Fruit fly (Drosophila melanogaster) whole organism, prepupa: ENCODE data around the gene CG7879.

Experiments
- Blimp-1 ChIP-seq: fragments of 200-800 bp; sonication (Bioruptor generic); optimal IDR thresholded peaks from 3 replicates; lab custom pipeline; 2017; ENCODE audit warnings: missing biosample characterization, missing genetic modification characterization, mild to moderate bottlenecking, moderate library complexity, missing genetic modification reagents
- CG10631 ChIP-seq: fragments of 200-800 bp; sonication (Bioruptor generic); optimal IDR thresholded peaks from 2 replicates; lab custom pipeline; 2016; ENCODE audit warnings: missing biosample characterization, missing genetic modification characterization
- CG10669 ChIP-seq: fragments of 200-800 bp; sonication (Bioruptor generic); optimal IDR thresholded peaks from 3 replicates; lab custom pipeline; 2018; ENCODE audit warnings: missing biosample characterization, mild to moderate bottlenecking, missing genetic modification characterization, moderate library complexity
- CG11294 ChIP-seq: fragments of 200-800 bp; sonication (Bioruptor generic); IDR thresholded peaks from 2 replicates; pipeline ENCODE4 v1.3.6; 2022; ENCODE audit warnings: missing biosample characterization, missing genetic modification characterization
- CG11762 ChIP-seq: fragments of 200-800 bp; sonication (Bioruptor generic); optimal IDR thresholded peaks from 3 replicates; lab custom pipeline; 2016; ENCODE audit warnings: missing biosample characterization, missing genetic modification characterization; ENCODE audit not compliant: insufficient read depth
- CG11902 ChIP-seq: fragments of 200-800 bp; sonication (Bioruptor generic); optimal IDR thresholded peaks from 3 replicates; lab custom pipeline; 2016; ENCODE audit warnings: missing biosample characterization, missing genetic modification characterization
- CG15336 ChIP-seq: fragments of 200-800 bp; sonication (Bioruptor generic); IDR thresholded peaks from 2 replicates; pipeline ENCODE4 v1.3.6; 2022; ENCODE audit warnings: missing biosample characterization, missing genetic modification characterization
- CG1621 ChIP-seq: fragments of 200-800 bp; sonication (Bioruptor generic); optimal IDR thresholded peaks from 3 replicates; lab custom pipeline; 2018; ENCODE audit warnings: missing biosample characterization, mild to moderate bottlenecking, missing genetic modification characterization
- CG16779 ChIP-seq: fragments of 200-800 bp; sonication (Bioruptor generic); optimal IDR thresholded peaks from 3 replicates; lab custom pipeline; 2017; ENCODE audit warnings: missing biosample characterization, mild to moderate bottlenecking, missing genetic modification characterization
- CG3032 ChIP-seq: fragments of 200-800 bp; optimal IDR thresholded peaks from 2 replicates; lab custom pipeline; 2019; ENCODE audit warnings: missing biosample characterization, mild to moderate bottlenecking, missing genetic modification characterization, moderate library complexity
- CG31627 ChIP-seq: fragments of 200-800 bp; sonication (Bioruptor generic); optimal IDR thresholded peaks from 3 replicates; lab custom pipeline; 2016; ENCODE audit warnings: missing biosample characterization, missing genetic modification characterization
- CG32006 ChIP-seq: fragments of 200-800 bp; sonication (Bioruptor generic); optimal IDR thresholded peaks from 3 replicates; lab custom pipeline; 2017; ENCODE audit warnings: missing biosample characterization, mild to moderate bottlenecking, missing genetic modification characterization
- CG34406 ChIP-seq: fragments of 200-800 bp; sonication (Bioruptor generic); optimal IDR thresholded peaks from 3 replicates; lab custom pipeline; 2016; ENCODE audit warnings: missing biosample characterization, missing genetic modification characterization
- CG3919 ChIP-seq: fragments of 200-800 bp; sonication (Bioruptor generic); optimal IDR thresholded peaks from 3 replicates; lab custom pipeline; 2016; ENCODE audit warnings: missing biosample characterization, missing genetic modification characterization
- CG4318 ChIP-seq: fragments of 200-800 bp; sonication (Bioruptor generic); optimal IDR thresholded peaks from 3 replicates; lab custom pipeline; 2017; ENCODE audit warnings: missing biosample characterization, mild to moderate bottlenecking, missing genetic modification characterization
- CG6163 ChIP-seq: fragments of 200-800 bp; sonication (Bioruptor generic); IDR thresholded peaks from 3 replicates; pipeline ENCODE4 v1.3.6; 2022; ENCODE audit warnings: missing biosample characterization, missing genetic modification characterization
- CG6276 ChIP-seq: fragments of 200-800 bp; sonication (Bioruptor generic); optimal IDR thresholded peaks from 2 replicates; lab custom pipeline; 2017; ENCODE audit warnings: missing biosample characterization, mild to moderate bottlenecking, missing genetic modification characterization
- CG6808 ChIP-seq: fragments of 200-800 bp; sonication (Bioruptor generic); optimal IDR thresholded peaks from 3 replicates; lab custom pipeline; 2017; ENCODE audit warnings: missing biosample characterization, missing genetic modification characterization, mild to moderate bottlenecking, moderate library complexity, missing genetic modification reagents
- CG7368 ChIP-seq: fragments of 200-800 bp; sonication (Bioruptor generic); optimal IDR thresholded peaks from 3 replicates; lab custom pipeline; 2016; ENCODE audit warnings: missing biosample characterization, missing genetic modification characterization
- CG8119 ChIP-seq: fragments of 200-800 bp; sonication (Bioruptor generic); IDR thresholded peaks from 3 replicates; pipeline ENCODE4 v1.3.6; 2022; ENCODE audit warnings: missing biosample characterization, missing genetic modification characterization
- CG8319 ChIP-seq: fragments of 200-800 bp; sonication (Bioruptor generic); optimal IDR thresholded peaks from 3 replicates; lab custom pipeline; 2016; ENCODE audit warnings: missing biosample characterization, missing genetic modification characterization
- CG8632 ChIP-seq: fragments of 200-800 bp; sonication (Bioruptor generic); optimal IDR thresholded peaks from 3 replicates; lab custom pipeline; 2016; ENCODE audit warnings: missing biosample characterization, missing genetic modification characterization
- CG9139 ChIP-seq: fragments of 200-800 bp; sonication (Bioruptor generic); optimal IDR thresholded peaks from 3 replicates; lab custom pipeline; 2017; ENCODE audit warnings: missing biosample characterization, mild to moderate bottlenecking, missing genetic modification characterization
- Eip75B ChIP-seq: fragments of 200-800 bp; sonication (Bioruptor generic); optimal IDR thresholded peaks from 3 replicates; lab custom pipeline; 2016; ENCODE audit warnings: missing biosample characterization, missing genetic modification characterization
- Eip78C ChIP-seq: fragments of 200-800 bp; sonication (Bioruptor generic); peaks from one replicate; lab custom pipeline; 2016; ENCODE audit warnings: missing biosample characterization, missing genetic modification characterization
- Ets21C ChIP-seq: fragments of 200-800 bp; sonication (Bioruptor generic); optimal IDR thresholded peaks from 3 replicates; lab custom pipeline; 2016; ENCODE audit warnings: missing biosample characterization, missing genetic modification characterization
- Gug ChIP-seq: fragments of 200-800 bp; sonication (Bioruptor generic); IDR thresholded peaks from 2 replicates; pipeline ENCODE4 v1.3.6; 2022; ENCODE audit warnings: missing biosample characterization, missing genetic modification characterization
- Hr39 ChIP-seq: fragments of 200-800 bp; sonication (Bioruptor generic); optimal IDR thresholded peaks from 2 replicates; lab custom pipeline; 2016; ENCODE audit warnings: missing biosample characterization, missing genetic modification characterization
- Hr4 ChIP-seq: fragments of 200-800 bp; sonication (Bioruptor generic); optimal IDR thresholded peaks from 3 replicates; lab custom pipeline; 2016; ENCODE audit warnings: missing biosample characterization, missing genetic modification characterization
- Lpt ChIP-seq: fragments of 200-800 bp; sonication (Bioruptor generic); optimal IDR thresholded peaks from 3 replicates; lab custom pipeline; 2016; ENCODE audit warnings: missing biosample characterization, missing genetic modification characterization
- Met ChIP-seq: fragments of 200-800 bp; sonication (Bioruptor generic); optimal IDR thresholded peaks from 3 replicates; lab custom pipeline; 2016; ENCODE audit warnings: missing biosample characterization, missing genetic modification characterization
- OdsH ChIP-seq: fragments of 200-800 bp; sonication (Bioruptor generic); optimal IDR thresholded peaks from 3 replicates; lab custom pipeline; 2016; ENCODE audit warnings: missing biosample characterization, missing genetic modification characterization
- Smox ChIP-seq: fragments of 200-800 bp; sonication (Bioruptor generic); optimal IDR thresholded peaks from 3 replicates; lab custom pipeline; 2016; ENCODE audit warnings: missing biosample characterization, missing genetic modification characterization
- Sox102F ChIP-seq: fragments of 200-800 bp; sonication (Bioruptor generic); optimal IDR thresholded peaks from 2 replicates; lab custom pipeline; 2016; ENCODE audit warnings: missing biosample characterization, mild to moderate bottlenecking, missing genetic modification characterization
- Sox14 ChIP-seq: fragments of 200-800 bp; sonication (Bioruptor generic); optimal IDR thresholded peaks from 3 replicates; lab custom pipeline; 2016; ENCODE audit warnings: missing biosample characterization, missing genetic modification characterization
- Sox15 ChIP-seq: fragments of 200-800 bp; sonication (Bioruptor generic); optimal IDR thresholded peaks from 3 replicates; lab custom pipeline; 2016; ENCODE audit warnings: missing biosample characterization, missing genetic modification characterization
- achi ChIP-seq: fragments of 200-800 bp; sonication (Bioruptor generic); optimal IDR thresholded peaks from 3 replicates; lab custom pipeline; 2016; ENCODE audit warnings: missing biosample characterization, missing genetic modification characterization
- cyc ChIP-seq: fragments of 200-800 bp; sonication (Bioruptor generic); optimal IDR thresholded peaks from 3 replicates; lab custom pipeline; 2016; ENCODE audit warnings: missing biosample characterization, missing genetic modification characterization
- dac ChIP-seq: fragments of 200-800 bp; sonication (Bioruptor generic); optimal IDR thresholded peaks from 2 replicates; lab custom pipeline; 2017; ENCODE audit warnings: missing biosample characterization, mild to moderate bottlenecking, missing genetic modification characterization
- dsx ChIP-seq: fragments of 200-800 bp; optimal IDR thresholded peaks from 3 replicates; lab custom pipeline; 2019; ENCODE audit warnings: missing biosample characterization, mild to moderate bottlenecking, missing genetic modification characterization, moderate library complexity; ENCODE audit not compliant: poor library complexity, severe bottlenecking
- eg ChIP-seq: fragments of 200-800 bp; sonication (Bioruptor generic); IDR thresholded peaks from 3 replicates; pipeline ENCODE4 v1.3.6; 2022; ENCODE audit warnings: missing biosample characterization, missing genetic modification characterization
- fd59A ChIP-seq: fragments of 200-800 bp; sonication (Bioruptor generic); optimal IDR thresholded peaks from 2 replicates; lab custom pipeline; 2017; ENCODE audit warnings: missing biosample characterization, mild to moderate bottlenecking, missing genetic modification characterization, missing genetic modification reagents
- fd85E ChIP-seq: fragments of 200-800 bp; sonication (Bioruptor generic); optimal IDR thresholded peaks from 3 replicates; lab custom pipeline; 2016; ENCODE audit warnings: missing biosample characterization, missing genetic modification characterization
- lz ChIP-seq: fragments of 200-800 bp; sonication (Bioruptor generic); optimal IDR thresholded peaks from 3 replicates; lab custom pipeline; 2016; ENCODE audit warnings: missing biosample characterization, missing genetic modification characterization
- net ChIP-seq: fragments of 200-800 bp; sonication (Bioruptor generic); optimal IDR thresholded peaks from 3 replicates; lab custom pipeline; 2016; ENCODE audit warnings: missing biosample characterization, missing genetic modification characterization
- pdm3 ChIP-seq: fragments of 200-800 bp; sonication (Bioruptor generic); optimal IDR thresholded peaks from 3 replicates; lab custom pipeline; 2016; ENCODE audit warnings: missing biosample characterization, missing genetic modification characterization
- salr ChIP-seq, 2 experiments: fragments of 200-800 bp; sonication (Bioruptor generic); optimal IDR thresholded peaks; 3 replicates each; lab custom pipeline; 2016 to 2018; ENCODE audit warnings: missing biosample characterization in 2 of 2, missing genetic modification characterization in 2 of 2, mild to moderate bottlenecking in 1 of 2
- ss ChIP-seq, 2 experiments: fragments of 200-800 bp; sonication (Bioruptor generic); optimal IDR thresholded peaks; 2 replicates in 1 of 2; 3 replicates in 1 of 2; lab custom pipeline; 2017 to 2018; ENCODE audit warnings: mild to moderate bottlenecking in 2 of 2, missing biosample characterization in 2 of 2, missing genetic modification characterization in 2 of 2, moderate library complexity in 1 of 2
- svp ChIP-seq: fragments of 200-800 bp; sonication (Bioruptor generic); peaks from one replicate; lab custom pipeline; 2016; ENCODE audit warnings: missing biosample characterization, missing genetic modification characterization
- vri ChIP-seq: fragments of 200-800 bp; sonication (Bioruptor generic); optimal IDR thresholded peaks from 3 replicates; lab custom pipeline; 2016; ENCODE audit warnings: missing biosample characterization, mild to moderate bottlenecking, missing genetic modification characterization

Gene CG7879

DNA sequence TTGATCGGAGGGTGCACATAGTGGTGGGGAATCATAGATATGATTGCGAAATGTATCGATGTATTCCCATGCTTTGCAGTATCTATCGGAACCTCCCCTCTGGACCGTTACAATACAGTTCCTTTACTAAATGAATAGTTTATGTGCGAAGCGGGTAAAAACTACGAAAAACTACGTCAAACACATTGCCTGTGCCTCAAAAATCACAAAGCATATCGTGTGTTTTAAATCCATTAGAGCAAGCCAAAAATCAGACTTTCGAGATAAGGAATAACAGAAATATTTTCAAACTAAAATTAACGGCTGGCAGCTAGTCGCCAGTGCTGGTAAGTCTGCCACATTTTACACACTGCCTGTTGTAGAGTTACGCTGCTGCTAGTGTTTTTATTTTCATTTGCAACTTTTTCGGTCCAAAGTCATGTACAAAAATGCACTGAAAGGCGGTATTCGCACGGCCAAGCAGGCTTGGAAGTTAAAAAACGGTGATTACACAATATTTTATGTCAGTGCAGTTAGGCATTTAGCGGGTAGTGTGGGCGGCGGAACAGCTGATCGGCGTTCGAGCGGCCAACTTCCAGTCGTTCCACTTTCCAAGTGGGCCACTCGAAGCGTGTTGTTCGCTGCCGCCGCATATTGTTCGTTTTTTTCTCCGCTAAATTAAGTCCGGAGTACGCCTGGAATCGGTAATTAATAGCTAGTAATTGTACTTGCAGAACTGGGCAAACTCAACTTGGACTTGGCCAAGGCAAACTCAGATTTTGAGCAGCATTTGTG lies 50.9 kb downstream of the CG7879 start:
- peak; percentile 6 for TF ChIP-seq CG6276 (GFP tag; lab: Kevin White, UChicago)
- TF ChIP-seq Met (GFP tag; lab: Kevin White, UChicago) = peak; percentile 79
- TF ChIP-seq fd59A (GFP tag; lab: Kevin White, UChicago) = peak; percentile 21
- TF ChIP-seq svp (GFP tag; lab: Kevin White, UChicago) = peak; percentile 82
- peak; percentile 80 for TF ChIP-seq CG31627 (GFP tag; lab: Kevin White, UChicago)
- peak; percentile 45 for TF ChIP-seq CG9139 (GFP tag; lab: Kevin White, UChicago)
- TF ChIP-seq Gug = peak; percentile 74
- peak; percentile 79 for TF ChIP-seq Sox102F (GFP tag; lab: Kevin White, UChicago)
- TF ChIP-seq vri (GFP tag; lab: Kevin White, UChicago) = peak; percentile 64
- TF ChIP-seq CG11902 (GFP tag; lab: Kevin White, UChicago) = peak; percentile 42
- TF ChIP-seq Sox14 (GFP tag; lab: Kevin White, UChicago) = peak; percentile 60
- TF ChIP-seq pdm3 (GFP tag; lab: Kevin White, UChicago) = no peak
- peak; percentile 49 for TF ChIP-seq CG1621 (tag; lab: Kevin White, UChicago)
- TF ChIP-seq CG7368 = peak; percentile 74
- peak; percentile 81 for TF ChIP-seq eg
- TF ChIP-seq net = peak; percentile 81
- peak; percentile 50 for TF ChIP-seq CG10669 (GFP tag; lab: Kevin White, UChicago)
- TF ChIP-seq salr (GFP tag; optimal IDR thresholded peaks at IDR 0.05; lab: Kevin White, UChicago) = peak; percentile 42 to 47
- no peak for TF ChIP-seq dsx (GFP tag; lab: Kevin White, UChicago)
- peak; percentile 57 for TF ChIP-seq CG8319
- TF ChIP-seq OdsH = peak; percentile 85
- TF ChIP-seq CG8119 = peak; percentile 72
- peak; percentile 68 for TF ChIP-seq Lpt (GFP tag; lab: Kevin White, UChicago)
- peak; percentile 57 for TF ChIP-seq Ets21C (GFP tag; lab: Kevin White, UChicago)
- peak; percentile 49 for TF ChIP-seq dac
- peak; percentile 91 for TF ChIP-seq Eip78C (GFP tag; lab: Kevin White, UChicago)
- TF ChIP-seq CG10631 = peak; percentile 81
- TF ChIP-seq Hr39 (GFP tag; lab: Kevin White, UChicago) = peak; percentile 78
- TF ChIP-seq lz = peak; percentile 78
- peak; percentile 60 for TF ChIP-seq Eip75B
- TF ChIP-seq CG4318 = no peak
- peak; percentile 76 for TF ChIP-seq Hr4
- TF ChIP-seq cyc (GFP tag; lab: Kevin White, UChicago) = peak; percentile 77
- peak; percentile 19 for TF ChIP-seq CG6808
- TF ChIP-seq ss (GFP tag; optimal IDR thresholded peaks at IDR 0.05; lab: Kevin White, UChicago) = peak; percentile 15 to 38
- peak; percentile 89 for TF ChIP-seq CG6163 (GFP tag; lab: Robert Waterston, UW)
- peak; percentile 60 for TF ChIP-seq CG8632 (GFP tag; lab: Kevin White, UChicago)
- TF ChIP-seq CG32006 = peak; percentile 73
- TF ChIP-seq Blimp-1 (GFP tag; lab: Kevin White, UChicago) = peak; percentile 32
- TF ChIP-seq CG11294 (GFP tag; lab: Robert Waterston, UW) = peak; percentile 56; the same call in 1 of the 2 replicates
- peak; percentile 44 for TF ChIP-seq Sox15 (GFP tag; lab: Kevin White, UChicago)
- TF ChIP-seq CG11762 (GFP tag; lab: Kevin White, UChicago) = peak; percentile 61
- TF ChIP-seq CG34406 (GFP tag; lab: Kevin White, UChicago) = peak; percentile 44
- TF ChIP-seq Smox (GFP tag; lab: Kevin White, UChicago) = peak; percentile 72
- TF ChIP-seq CG15336 (GFP tag; lab: Robert Waterston, UW) = peak; percentile 73
- peak; percentile 75 for TF ChIP-seq achi (GFP tag; lab: Kevin White, UChicago)
- peak; percentile 10 for TF ChIP-seq CG3032 (tag; lab: Kevin White, UChicago)
- TF ChIP-seq fd85E = peak; percentile 72
- TF ChIP-seq CG3919 (GFP tag; lab: Kevin White, UChicago) = peak; percentile 86
- no peak for TF ChIP-seq CG16779
